Fruit fly (Drosophila melanogaster) whole organism, pupa: Measurements from ENCODE around the gene CG14414.
A peak's percentile ranks its signal among the peaks of the same experiment; 100 is the strongest.

Source experiments
- CG10348 ChIP-seq: fragments of 200-800 bp; sonication (Bioruptor generic); IDR thresholded peaks from 2 replicates; pipeline ENCODE4 v1.3.6; 2022; ENCODE audit warnings: missing biosample characterization, missing genetic modification characterization
- CG12605 ChIP-seq: fragments of 200-800 bp; sonication (Bioruptor generic); IDR thresholded peaks from 2 replicates; pipeline ENCODE4 v1.3.6; 2022; ENCODE audit warnings: missing biosample characterization, missing genetic modification characterization
- CG13204 ChIP-seq: fragments of 200-800 bp; sonication (Bioruptor generic); optimal IDR thresholded peaks from 2 replicates; lab custom pipeline; 2018; ENCODE audit warnings: missing biosample characterization, mild to moderate bottlenecking, missing genetic modification characterization, moderate library complexity
- CG14655 ChIP-seq: fragments of 200-800 bp; sonication (Bioruptor generic); optimal IDR thresholded peaks from 3 replicates; lab custom pipeline; 2017; ENCODE audit warnings: mild to moderate bottlenecking, missing biosample characterization, missing genetic modification reagents, missing genetic modification characterization
- CG15710 ChIP-seq: fragments of 200-800 bp; sonication (Bioruptor generic); optimal IDR thresholded peaks from 2 replicates; lab custom pipeline; 2018; ENCODE audit warnings: missing biosample characterization, mild to moderate bottlenecking, missing genetic modification characterization, moderate library complexity
- CG17806 ChIP-seq: fragments of 200-800 bp; sonication (Bioruptor generic); optimal IDR thresholded peaks from 2 replicates; lab custom pipeline; 2018; ENCODE audit warnings: missing biosample characterization, mild to moderate bottlenecking, missing genetic modification characterization, moderate library complexity
- CG32121 ChIP-seq: fragments of 200-800 bp; sonication (Bioruptor generic); IDR thresholded peaks from 2 replicates; pipeline ENCODE4 v1.3.6; 2022; ENCODE audit warnings: missing biosample characterization, missing genetic modification characterization
- CG34367 ChIP-seq: fragments of 200-800 bp; sonication (Bioruptor generic); optimal IDR thresholded peaks from 2 replicates; lab custom pipeline; 2018; ENCODE audit warnings: missing biosample characterization, mild to moderate bottlenecking, missing genetic modification characterization
- CG4496 ChIP-seq: fragments of 200-800 bp; sonication (Bioruptor generic); IDR thresholded peaks from 3 replicates; pipeline ENCODE4 v1.3.6; 2022; ENCODE audit warnings: missing biosample characterization, missing genetic modification characterization
- CG8159 ChIP-seq: fragments of 200-800 bp; sonication (Bioruptor generic); optimal IDR thresholded peaks from 3 replicates; lab custom pipeline; 2018; ENCODE audit warnings: missing biosample characterization, mild to moderate bottlenecking, missing genetic modification characterization, moderate library complexity
- CG8301 ChIP-seq: fragments of 200-800 bp; sonication (Bioruptor generic); optimal IDR thresholded peaks from 2 replicates; lab custom pipeline; 2018; ENCODE audit warnings: missing biosample characterization, mild to moderate bottlenecking, missing genetic modification characterization
- CG9948 ChIP-seq: fragments of 200-800 bp; sonication (Bioruptor generic); optimal IDR thresholded peaks from 2 replicates; lab custom pipeline; 2018; ENCODE audit warnings: missing biosample characterization, mild to moderate bottlenecking, missing genetic modification characterization, moderate library complexity
- D1 ChIP-seq: fragments of 200-800 bp; sonication (Bioruptor generic); optimal IDR thresholded peaks from 2 replicates; lab custom pipeline; 2018; ENCODE audit warnings: missing biosample characterization, mild to moderate bottlenecking, missing genetic modification characterization, moderate library complexity
- EcR ChIP-seq: fragments of 200-800 bp; sonication (Bioruptor generic); optimal IDR thresholded peaks from 3 replicates; lab custom pipeline; 2019; ENCODE audit warnings: missing biosample characterization, missing genetic modification characterization, mild to moderate bottlenecking, moderate library complexity, missing genetic modification reagents
- Ets98B ChIP-seq: fragments of 200-800 bp; sonication (Bioruptor generic); IDR thresholded peaks from 2 replicates; pipeline ENCODE4 v1.3.6; 2022; ENCODE audit warnings: missing biosample characterization, missing genetic modification characterization
- Pif1A ChIP-seq: fragments of 200-800 bp; sonication (Bioruptor generic); optimal IDR thresholded peaks from 3 replicates; lab custom pipeline; 2016; ENCODE audit warnings: missing biosample characterization, missing genetic modification characterization
- Pif1B ChIP-seq: fragments of 200-800 bp; sonication (Bioruptor generic); optimal IDR thresholded peaks from 3 replicates; lab custom pipeline; 2016; ENCODE audit warnings: missing biosample characterization, missing genetic modification characterization
- Snoo ChIP-seq: fragments of 200-800 bp; sonication (Bioruptor generic); optimal IDR thresholded peaks from 3 replicates; lab custom pipeline; 2017; ENCODE audit warnings: missing biosample characterization, mild to moderate bottlenecking, missing genetic modification characterization, inconsistent platforms
- fd96Ca ChIP-seq: fragments of 200-800 bp; sonication (Bioruptor generic); IDR thresholded peaks from 3 replicates; pipeline ENCODE4 v1.3.6; 2022; ENCODE audit warnings: missing biosample characterization, missing genetic modification characterization
- gl ChIP-seq: fragments of 200-800 bp; sonication (Bioruptor generic); optimal IDR thresholded peaks from 2 replicates; lab custom pipeline; 2018; ENCODE audit warnings: missing biosample characterization, mild to moderate bottlenecking, missing genetic modification characterization
- rn ChIP-seq: fragments of 200-800 bp; sonication (Bioruptor generic); IDR thresholded peaks from 2 replicates; pipeline ENCODE4 v1.3.6; 2022; ENCODE audit warnings: missing biosample characterization, missing genetic modification characterization

Gene CG14414

DNA sequence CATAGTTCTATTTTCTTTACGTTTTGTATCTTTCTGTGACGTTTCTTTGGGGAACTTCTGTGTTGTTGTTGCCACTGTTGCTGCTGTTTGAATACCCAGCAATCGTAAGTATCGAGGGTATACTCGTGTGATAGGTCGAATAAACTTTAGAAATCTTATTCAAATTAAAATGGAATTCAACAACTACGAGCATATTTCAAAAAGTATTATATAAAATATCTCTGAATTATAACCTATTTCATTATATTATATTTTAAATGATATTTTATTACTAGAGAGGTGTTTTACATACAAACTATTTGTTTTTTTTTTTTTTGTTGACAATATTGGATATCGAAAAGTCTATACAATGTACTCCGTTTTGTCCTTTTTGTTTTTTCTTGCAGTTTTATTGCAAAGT, 28.8 kb downstream of the CG14414 start:
- TF ChIP-seq EcR (GFP tag; lab: Kevin White, UChicago) (no peak), CG15710 (peak; percentile 19), Ets98B (GFP tag; lab: Robert Waterston, UW) (no peak), Pif1A (GFP tag; lab: Kevin White, UChicago) (peak; percentile 1), rn (GFP tag; lab: Robert Waterston, UW) (no peak), fd96Ca (no peak), Pif1B (GFP tag; lab: Kevin White, UChicago) (no peak), CG13204 (no peak), CG17806 (tag; lab: Kevin White, UChicago) (peak; percentile 7), CG14655 (peak; percentile 66), gl (tag; lab: Kevin White, UChicago) (no peak), CG8301 (tag; lab: Kevin White, UChicago) (peak; percentile 32), CG4496 (GFP tag; lab: Robert Waterston, UW) (no peak), D1 (tag; lab: Kevin White, UChicago) (no peak), CG34367 (tag; lab: Kevin White, UChicago) (peak; percentile 3), CG12605 (no peak), CG9948 (tag; lab: Kevin White, UChicago) (peak; percentile 34), CG32121 (GFP tag; lab: Robert Waterston, UW) (no peak), CG10348 (no peak), Snoo (tag; lab: Kevin White, UChicago) (no peak), CG8159 (tag; lab: Kevin White, UChicago) (peak; percentile 52)
- TF ChIP-seq, all 21 proteins: peak for 8

DNA sequence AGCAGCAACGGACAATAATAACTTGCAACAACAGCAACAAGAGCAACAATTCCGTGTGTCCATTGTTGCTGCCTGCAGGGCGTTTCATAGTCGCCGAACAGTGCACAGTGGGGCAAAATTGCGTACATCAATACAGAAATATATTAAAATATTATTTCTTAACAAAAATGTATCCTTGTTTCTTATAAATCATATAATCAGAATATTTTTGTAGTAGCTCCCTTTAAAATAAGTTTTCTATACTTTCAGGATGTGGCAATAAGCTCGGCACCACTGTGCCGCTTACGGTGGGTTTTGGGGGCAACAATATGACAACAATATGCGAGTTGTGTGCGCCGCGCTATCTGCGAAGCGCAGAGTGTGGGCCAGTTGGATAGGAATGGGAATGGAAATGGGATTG, 31.9 kb downstream of the CG14414 start:
- TF ChIP-seq CG32121 (GFP tag; lab: Robert Waterston, UW) (peak; percentile 82), Snoo (tag; lab: Kevin White, UChicago) (peak; percentile 64), EcR (GFP tag; lab: Kevin White, UChicago) (no peak), CG15710 (peak; percentile 87), Pif1B (GFP tag; lab: Kevin White, UChicago) (peak; percentile 88), Pif1A (GFP tag; lab: Kevin White, UChicago) (peak; percentile 82), CG8159 (tag; lab: Kevin White, UChicago) (peak; percentile 88), CG17806 (tag; lab: Kevin White, UChicago) (peak; percentile 85), Ets98B (GFP tag; lab: Robert Waterston, UW) (peak; percentile 72), CG8301 (tag; lab: Kevin White, UChicago) (peak; percentile 59), fd96Ca (peak; percentile 87), CG12605 (peak; percentile 84), CG34367 (tag; lab: Kevin White, UChicago) (peak; percentile 79), CG9948 (tag; lab: Kevin White, UChicago) (peak; percentile 83), rn (GFP tag; lab: Robert Waterston, UW) (peak; percentile 37; the same call in 1 of the 2 replicates), CG13204 (peak; percentile 75), CG14655 (peak; percentile 82), gl (tag; lab: Kevin White, UChicago) (peak; percentile 70), CG4496 (GFP tag; lab: Robert Waterston, UW) (peak; percentile 90), CG10348 (no peak), D1 (tag; lab: Kevin White, UChicago) (peak; percentile 5)
- TF ChIP-seq, all 21 proteins: peak for 19

DNA sequence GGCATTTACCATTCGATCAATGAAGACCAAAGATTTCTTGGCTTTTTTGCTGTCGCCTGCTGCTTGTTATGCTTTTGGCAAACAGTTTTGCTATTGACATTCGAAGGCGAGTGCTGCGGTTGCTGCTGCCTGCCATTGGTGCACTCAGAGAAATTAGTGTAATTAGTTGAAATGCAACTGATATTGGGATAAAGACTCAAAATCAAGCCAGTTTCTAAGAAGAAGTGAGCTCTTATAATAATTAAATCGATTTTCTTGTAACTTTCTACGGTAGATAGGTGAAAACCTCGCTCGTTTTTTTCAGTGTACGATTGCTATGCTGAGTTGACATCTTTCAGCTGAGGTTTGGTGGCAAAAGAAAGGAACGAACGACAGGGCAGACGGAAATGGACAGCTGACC, 41.1 kb downstream of the CG14414 start:
- TF ChIP-seq CG14655 (peak; percentile 29), Ets98B (GFP tag; lab: Robert Waterston, UW) (no peak), CG17806 (tag; lab: Kevin White, UChicago) (peak; percentile 0), CG8301 (tag; lab: Kevin White, UChicago) (peak; percentile 14), Pif1A (GFP tag; lab: Kevin White, UChicago) (peak; percentile 1), CG10348 (no peak), CG9948 (tag; lab: Kevin White, UChicago) (no peak), CG4496 (GFP tag; lab: Robert Waterston, UW) (no peak), CG8159 (tag; lab: Kevin White, UChicago) (peak; percentile 19), EcR (GFP tag; lab: Kevin White, UChicago) (no peak)
- TF ChIP-seq, all 21 proteins: peak for 5

DNA sequence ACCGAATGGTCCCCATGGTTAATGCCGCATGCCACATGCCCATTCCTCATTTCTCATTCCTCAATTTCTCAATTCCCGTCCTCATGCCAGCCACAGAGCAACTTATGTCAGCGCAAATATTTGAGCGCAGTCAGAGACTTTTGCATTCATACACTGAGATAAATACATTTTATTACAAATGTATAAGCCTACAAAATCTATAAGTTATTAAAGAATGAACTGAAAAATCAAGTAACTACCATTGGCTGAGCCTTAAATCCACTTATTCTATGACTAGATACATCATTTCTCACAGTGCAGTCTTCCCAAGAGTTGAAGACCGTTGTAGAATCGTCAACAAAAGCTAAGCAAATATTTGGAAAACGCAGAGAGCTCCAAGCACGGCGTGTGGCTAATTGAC, 41.8 kb downstream of the CG14414 start:
- TF ChIP-seq CG4496 (GFP tag; lab: Robert Waterston, UW) (0 out of 3 replicates have a peak, but pooled peaks have one; percentile 20), CG8301 (tag; lab: Kevin White, UChicago) (peak; percentile 19), CG9948 (tag; lab: Kevin White, UChicago) (peak; percentile 13), CG15710 (peak; percentile 10), Pif1B (GFP tag; lab: Kevin White, UChicago) (no peak), CG8159 (tag; lab: Kevin White, UChicago) (peak; percentile 24), Snoo (tag; lab: Kevin White, UChicago) (no peak), CG32121 (GFP tag; lab: Robert Waterston, UW) (no peak), Pif1A (GFP tag; lab: Kevin White, UChicago) (peak; percentile 30), CG14655 (peak; percentile 24), CG10348 (no peak)
- TF ChIP-seq, all 21 proteins: peak for 7

DNA sequence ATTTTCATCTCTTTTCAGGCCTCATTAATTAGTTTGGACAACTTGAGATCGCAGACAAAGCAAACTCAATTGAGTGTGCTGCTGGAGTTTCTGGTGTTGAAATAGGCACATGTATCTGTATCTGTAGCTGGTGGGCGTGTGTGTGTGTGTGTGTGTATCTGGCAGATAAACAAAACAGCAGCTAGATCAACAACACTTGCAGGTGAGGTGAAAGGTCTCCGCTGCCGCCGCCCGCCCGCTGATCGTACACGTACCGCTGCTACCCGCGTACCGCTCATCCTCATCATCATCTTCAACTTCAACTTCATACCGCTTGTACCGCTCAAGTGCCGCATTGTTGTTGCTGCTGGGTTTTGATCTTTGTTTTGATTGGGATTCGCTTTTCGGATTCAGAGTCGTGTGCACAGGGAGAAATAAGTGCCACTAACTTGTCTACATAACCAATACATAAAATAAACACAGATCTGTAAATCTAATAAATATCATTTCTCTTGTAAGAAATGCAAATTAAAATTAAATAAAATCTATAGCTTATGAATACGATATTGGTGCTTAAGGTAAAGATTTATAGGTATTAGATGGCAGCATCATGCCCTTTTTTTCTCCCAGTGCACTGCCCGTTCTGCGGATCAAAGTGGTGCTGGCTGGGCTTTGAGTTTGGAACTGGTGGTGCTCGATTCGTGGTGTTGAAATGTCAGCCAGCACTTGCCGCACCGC, 46.8 kb downstream of the CG14414 start:
- TF ChIP-seq CG32121 (GFP tag; lab: Robert Waterston, UW) (no peak), rn (GFP tag; lab: Robert Waterston, UW) (no peak), CG8301 (tag; lab: Kevin White, UChicago) (peak; percentile 12), CG17806 (tag; lab: Kevin White, UChicago) (peak; percentile 35), CG14655 (peak; percentile 38), Pif1B (GFP tag; lab: Kevin White, UChicago) (peak; percentile 20), CG8159 (tag; lab: Kevin White, UChicago) (peak; percentile 38), CG10348 (no peak), CG34367 (tag; lab: Kevin White, UChicago) (peak; percentile 12), CG4496 (GFP tag; lab: Robert Waterston, UW) (peak; percentile 38; the same call in 1 of the 3 replicates), fd96Ca (no peak), EcR (GFP tag; lab: Kevin White, UChicago) (no peak), D1 (tag; lab: Kevin White, UChicago) (no peak), gl (tag; lab: Kevin White, UChicago) (no peak), CG13204 (peak; percentile 6), Snoo (tag; lab: Kevin White, UChicago) (no peak), Pif1A (GFP tag; lab: Kevin White, UChicago) (peak; percentile 6), CG15710 (peak; percentile 36), Ets98B (GFP tag; lab: Robert Waterston, UW) (no peak), CG9948 (tag; lab: Kevin White, UChicago) (peak; percentile 50), CG12605 (0 out of 2 replicates have a peak, but pooled peaks have one; percentile 12)
- TF ChIP-seq, all 21 proteins: peak for 12
